Worm (Caenorhabditis elegans) whole organism, L1 larva: Measurements from ENCODE around the gene prx-13.

Source experiments
- alr-1 ChIP-seq: fragments of 200-800 bp; sonication (Bioruptor generic); optimal IDR thresholded peaks from 2 replicates; lab custom pipeline; 2018; ENCODE audit warnings: borderline replicate concordance, mild to moderate bottlenecking, missing genetic modification characterization, missing compliant biosample characterization
- aly-2 ChIP-seq: fragments of 150-350 bp; optimal IDR thresholded peaks from 2 replicates; lab custom pipeline; 2014; ENCODE audit warnings: missing biosample characterization, missing genetic modification characterization
- ama-1 ChIP-seq: fragments of 150-350 bp; optimal IDR thresholded peaks from 2 replicates; lab custom pipeline; 2014
- blmp-1 ChIP-seq: fragments of 150-350 bp; optimal IDR thresholded peaks from 2 replicates; lab custom pipeline; 2014; ENCODE audit warnings: missing biosample characterization, missing genetic modification characterization
- elt-2 ChIP-seq: sonication (generic microtip); optimal IDR thresholded peaks from 2 replicates; lab custom pipeline; 2016; ENCODE audit warnings: missing genetic modification characterization, mild to moderate bottlenecking, inconsistent platforms, missing compliant biosample characterization, missing genetic modification reagents
- lin-15B ChIP-seq: fragments of 150-350 bp; sonication (generic microtip); optimal IDR thresholded peaks from 3 replicates; lab custom pipeline; 2014; ENCODE audit warnings: missing biosample characterization, missing genetic modification characterization
- nhr-11 ChIP-seq: fragments of 150-350 bp; optimal IDR thresholded peaks from 2 replicates; lab custom pipeline; 2014; ENCODE audit warnings: missing biosample characterization, missing genetic modification characterization
- nhr-19 ChIP-seq: fragments of 200-800 bp; sonication (Bioruptor generic); conservative IDR thresholded peaks from 2 replicates; pipeline ENCODE4 v1.3.6; 2022; ENCODE audit warnings: missing genetic modification characterization, missing compliant biosample characterization
- nhr-77 ChIP-seq: fragments of 150-350 bp; optimal IDR thresholded peaks from 2 replicates; lab custom pipeline; 2014; ENCODE audit warnings: missing biosample characterization, missing genetic modification characterization
- skn-1 ChIP-seq: fragments of 150-350 bp; optimal IDR thresholded peaks from 2 replicates; lab custom pipeline; 2014; ENCODE audit warnings: missing biosample characterization, missing genetic modification characterization
- snpc-4 ChIP-seq: fragments of 150-350 bp; optimal IDR thresholded peaks from 2 replicates; lab custom pipeline; 2014; ENCODE audit warnings: missing biosample characterization, missing genetic modification characterization

DNA sequence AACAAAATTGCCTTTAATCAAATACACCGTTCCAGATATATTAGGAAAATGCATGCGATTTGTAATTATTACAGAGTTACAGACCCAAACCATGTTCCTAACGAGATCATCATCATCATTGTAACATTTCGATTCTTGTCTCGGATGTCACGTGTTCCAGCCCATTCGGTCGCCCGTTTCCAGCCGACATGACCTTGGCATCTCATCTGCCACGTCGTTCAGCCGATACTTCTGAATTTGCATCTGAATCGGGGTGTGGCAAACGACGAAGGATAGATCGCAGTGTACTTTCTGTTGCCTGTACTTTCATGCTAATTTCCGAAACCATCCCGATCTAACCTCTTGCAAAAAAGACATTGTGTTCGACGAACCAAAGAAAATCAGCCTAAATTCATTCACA, 12.1 kb downstream of the prx-13 start:
- no peak for TF ChIP-seq nhr-11
- no peak for TF ChIP-seq aly-2 (tag; lab: Kevin White, UChicago)
- no peak for TF ChIP-seq nhr-77 (tag; lab: Kevin White, UChicago)
- no peak for TF ChIP-seq ama-1 (lab: Kevin White, UChicago)
- no peak for TF ChIP-seq lin-15B (tag; lab: Kevin White, UChicago)
- no peak for TF ChIP-seq blmp-1
- no peak for TF ChIP-seq snpc-4 (tag; lab: Kevin White, UChicago)
- TF ChIP-seq skn-1 (tag; lab: Kevin White, UChicago), result no peak
- TF ChIP-seq nhr-19, result no peak
- no peak for TF ChIP-seq elt-2
- no peak for TF ChIP-seq alr-1
